Worm (Caenorhabditis elegans) whole organism, midembryonic: Measurements from ENCODE around the gene F46F5.1.

Source experiments
- T22C8.4 ChIP-seq: fragments of 200-800 bp; sonication (Bioruptor generic); IDR thresholded peaks from 2 replicates; pipeline ENCODE4 v1.3.6; 2022; ENCODE audit warnings: missing genetic modification characterization, missing compliant biosample characterization
- flt-1 ChIP-seq: fragments of 200-800 bp; sonication (Bioruptor generic); IDR thresholded peaks from 2 replicates; pipeline ENCODE4 v1.3.6; 2022; ENCODE audit warnings: missing genetic modification characterization, missing compliant biosample characterization
- klf-2 ChIP-seq: fragments of 200-800 bp; sonication (Bioruptor generic); conservative IDR thresholded peaks from 2 replicates; pipeline ENCODE4 v1.3.6; 2022; ENCODE audit warnings: missing genetic modification reagents, missing genetic modification characterization, missing compliant biosample characterization
- tab-1 ChIP-seq: fragments of 200-800 bp; sonication (Bioruptor generic); IDR thresholded peaks from 2 replicates; pipeline ENCODE4 v1.3.6; 2022; ENCODE audit warnings: missing genetic modification characterization, missing compliant biosample characterization
- ztf-29 ChIP-seq: fragments of 200-800 bp; sonication (Bioruptor generic); IDR thresholded peaks from 2 replicates; pipeline ENCODE4 v1.3.6; 2022; ENCODE audit warnings: missing genetic modification reagents, missing genetic modification characterization, missing compliant biosample characterization

DNA sequence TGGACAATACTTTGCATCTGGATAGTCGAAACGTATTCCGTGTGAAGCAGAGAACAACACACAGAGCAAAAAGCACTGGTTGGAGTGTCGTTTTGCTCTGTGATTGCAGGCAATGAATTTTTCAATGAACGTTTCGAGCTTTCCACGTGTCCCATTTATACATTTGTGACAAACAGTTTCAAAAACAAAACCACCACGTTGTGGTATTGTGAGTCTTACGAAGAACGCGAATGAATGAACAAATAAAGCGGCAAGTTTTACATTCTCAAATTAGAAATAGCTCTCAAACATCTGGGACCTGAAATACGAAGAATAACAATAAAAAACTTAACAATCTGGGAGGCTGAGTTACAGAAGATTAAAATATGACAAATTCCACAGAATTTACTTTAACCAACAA is at the start of gene F46F5.1:
- TF ChIP-seq tab-1 (GFP tag; lab: Robert Waterston, UW) (no peak), klf-2 (GFP tag; lab: Robert Waterston, UW) (no peak), flt-1 (GFP tag; lab: Robert Waterston, UW) (no peak), ztf-29 (no peak), T22C8.4 (GFP tag; lab: Robert Waterston, UW) (no peak)
